Worm (Caenorhabditis elegans) whole organism, L1 larva: ENCODE measurements around the gene F53A2.9.

Experiments
- efl-1 ChIP-seq, 4 experiments: fragments of 150-350 bp; optimal IDR thresholded peaks in 3 of 4; peaks in 1 of 4; 1 replicate in 1 of 4; 2 replicates in 3 of 4; lab custom pipeline; 2014; ENCODE audit warnings: missing biosample characterization in 2 of 4, missing genetic modification characterization in 2 of 4, missing genetic modification reagents in 2 of 4
- ets-5 ChIP-seq: fragments of 200-800 bp; sonication (Bioruptor generic); IDR thresholded peaks from 2 replicates; pipeline ENCODE4 v1.3.6; 2022; ENCODE audit warnings: missing genetic modification characterization, missing compliant biosample characterization
- fkh-10 ChIP-seq: sonication (generic microtip); optimal IDR thresholded peaks from 2 replicates; lab custom pipeline; 2017; ENCODE audit warnings: missing biosample characterization, missing genetic modification reagents, missing genetic modification characterization
- fkh-8 ChIP-seq: sonication (generic microtip); optimal IDR thresholded peaks from 2 replicates; lab custom pipeline; 2016; ENCODE audit warnings: mild to moderate bottlenecking, missing genetic modification characterization, missing compliant biosample characterization
- lin-13 ChIP-seq: fragments of 150-350 bp; optimal IDR thresholded peaks from 2 replicates; lab custom pipeline; 2014; ENCODE audit warnings: missing biosample characterization, missing genetic modification reagents, missing genetic modification characterization
- lin-35 ChIP-seq, 2 experiments: fragments of 150-350 bp; optimal IDR thresholded peaks; 2 replicates each; lab custom pipeline; 2014; ENCODE audit warnings: missing biosample characterization in 2 of 2, missing genetic modification characterization in 2 of 2, missing genetic modification reagents in 2 of 2
- nhr-11 ChIP-seq: fragments of 150-350 bp; optimal IDR thresholded peaks from 2 replicates; lab custom pipeline; 2014; ENCODE audit warnings: missing biosample characterization, missing genetic modification characterization
- snpc-4 ChIP-seq: fragments of 150-350 bp; optimal IDR thresholded peaks from 2 replicates; lab custom pipeline; 2014; ENCODE audit warnings: missing biosample characterization, missing genetic modification characterization
- tbx-2 ChIP-seq: sonication (generic microtip); optimal IDR thresholded peaks from 2 replicates; lab custom pipeline; 2016; ENCODE audit warnings: missing genetic modification characterization, missing compliant biosample characterization
- unc-130 ChIP-seq: fragments of 150-350 bp; optimal IDR thresholded peaks from 2 replicates; lab custom pipeline; 2017; ENCODE audit warnings: missing biosample characterization, missing genetic modification characterization, inconsistent platforms
- unc-62 ChIP-seq: fragments of 150-350 bp; optimal IDR thresholded peaks from 2 replicates; lab custom pipeline; 2014; ENCODE audit warnings: missing biosample characterization, missing genetic modification reagents, missing genetic modification characterization
- unc-86 ChIP-seq: sonication (generic microtip); optimal IDR thresholded peaks from 2 replicates; lab custom pipeline; 2016; ENCODE audit warnings: missing genetic modification characterization, missing compliant biosample characterization

DNA sequence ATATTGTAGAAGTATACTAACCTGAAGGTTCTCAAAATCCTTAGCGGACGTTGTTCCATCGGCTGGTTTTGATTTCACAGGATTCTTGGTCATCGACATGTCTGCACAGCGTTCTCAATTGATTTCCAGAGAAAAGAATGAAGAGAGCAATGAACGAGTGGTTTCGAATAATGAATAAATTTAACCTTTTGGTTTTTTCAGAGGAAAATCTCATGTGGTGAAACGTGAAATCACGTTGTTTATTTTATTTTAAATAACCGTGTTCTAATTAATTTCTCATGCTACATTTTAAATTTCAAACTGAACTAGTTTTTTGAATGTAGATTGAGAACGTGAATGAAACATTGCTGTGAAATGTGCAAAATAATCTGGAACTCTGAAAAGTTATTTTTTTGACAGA lies 21.0 kb upstream of the F53A2.9 start, which contains the start of gene T03F6.6:
- no peak for TF ChIP-seq lin-13
- TF ChIP-seq lin-35 (GFP tag; optimal IDR thresholded peaks at IDR 0.05; lab: Kevin White, UChicago): no peak
- no peak for TF ChIP-seq ets-5 (GFP tag; lab: Robert Waterston, UW)
- TF ChIP-seq unc-62 (GFP tag; lab: Kevin White, UChicago): no peak
- no peak for TF ChIP-seq efl-1 (optimal IDR thresholded peaks at IDR 0.05; lab: Kevin White, UChicago)
- no peak for TF ChIP-seq efl-1 (GFP tag; optimal IDR thresholded peaks at IDR 0.05 in 1 of 2; lab: Kevin White, UChicago)
- TF ChIP-seq fkh-10 (GFP tag; lab: Kevin White, UChicago): no peak
- TF ChIP-seq tbx-2 (tag; lab: Kevin White, UChicago): no peak
- TF ChIP-seq fkh-8 (tag; lab: Kevin White, UChicago): no peak
- no peak for TF ChIP-seq unc-130 (tag; lab: Kevin White, UChicago)
- no peak for TF ChIP-seq nhr-11 (tag; lab: Kevin White, UChicago)
- no peak for TF ChIP-seq unc-86 (tag; lab: Kevin White, UChicago)
- no peak for TF ChIP-seq snpc-4 (tag; lab: Kevin White, UChicago)
